Worm (Caenorhabditis elegans) whole organism, L2 larva: ENCODE results near the gene C31G12.3.

ENCODE experiments used
- F13H6.1 ChIP-seq: sonication (generic microtip); optimal IDR thresholded peaks from 2 replicates; lab custom pipeline; 2016; ENCODE audit warnings: missing genetic modification characterization, missing compliant biosample characterization
- R02D3.7 ChIP-seq: fragments of 150-350 bp; optimal IDR thresholded peaks from 2 replicates; lab custom pipeline; 2014; ENCODE audit warnings: missing biosample characterization, missing genetic modification characterization
- Y55F3AM.14 ChIP-seq: fragments of 200-800 bp; sonication (Bioruptor generic); optimal IDR thresholded peaks from 2 replicates; lab custom pipeline; 2018; ENCODE audit warnings: mild to moderate bottlenecking, missing genetic modification characterization, missing compliant biosample characterization
- ZK546.5 ChIP-seq: sonication (generic microtip); optimal IDR thresholded peaks from 2 replicates; lab custom pipeline; 2017; ENCODE audit warnings: missing biosample characterization, missing genetic modification characterization
- aly-2 ChIP-seq: fragments of 150-350 bp; optimal IDR thresholded peaks from 2 replicates; lab custom pipeline; 2014; ENCODE audit warnings: missing biosample characterization, missing genetic modification characterization
- ama-1 ChIP-seq: fragments of 150-350 bp; optimal IDR thresholded peaks from 2 replicates; lab custom pipeline; 2018; ENCODE audit warnings: inconsistent platforms
- blmp-1 ChIP-seq: sonication (generic microtip); optimal IDR thresholded peaks from 2 replicates; lab custom pipeline; 2017; ENCODE audit warnings: missing genetic modification characterization, mild to moderate bottlenecking, missing compliant biosample characterization, antibody characterized with exemption, moderate library complexity; ENCODE audit not compliant: insufficient read depth
- ceh-16 ChIP-seq: fragments of 150-350 bp; optimal IDR thresholded peaks from 2 replicates; lab custom pipeline; 2014; ENCODE audit warnings: missing biosample characterization, missing genetic modification characterization
- crh-2 ChIP-seq: sonication (generic microtip); optimal IDR thresholded peaks from 2 replicates; lab custom pipeline; 2017; ENCODE audit warnings: missing biosample characterization, missing genetic modification characterization
- dmd-4 ChIP-seq: sonication (generic microtip); optimal IDR thresholded peaks from 2 replicates; lab custom pipeline; 2017; ENCODE audit warnings: missing biosample characterization, missing genetic modification characterization
- egl-27 ChIP-seq: sonication (generic microtip); optimal IDR thresholded peaks from 3 replicates; lab custom pipeline; 2017; ENCODE audit warnings: missing biosample characterization, missing genetic modification reagents, missing genetic modification characterization
- elt-3 ChIP-seq: sonication (generic microtip); optimal IDR thresholded peaks from 2 replicates; lab custom pipeline; 2017; ENCODE audit warnings: missing biosample characterization, missing genetic modification characterization
- gmeb-1 ChIP-seq: fragments of 150-350 bp; optimal IDR thresholded peaks from 2 replicates; lab custom pipeline; 2014; ENCODE audit warnings: missing biosample characterization, missing genetic modification characterization
- lin-11 ChIP-seq: fragments of 150-350 bp; sonication (generic microtip); optimal IDR thresholded peaks from 2 replicates; lab custom pipeline; 2014; ENCODE audit warnings: missing biosample characterization, missing genetic modification characterization, inconsistent platforms, mixed read lengths
- lin-13 ChIP-seq: fragments of 150-350 bp; optimal IDR thresholded peaks from 2 replicates; lab custom pipeline; 2014; ENCODE audit warnings: missing biosample characterization, missing genetic modification reagents, missing genetic modification characterization
- lin-39 ChIP-seq: fragments of 150-350 bp; optimal IDR thresholded peaks from 2 replicates; lab custom pipeline; 2014; ENCODE audit warnings: missing biosample characterization, missing genetic modification reagents, missing genetic modification characterization
- mab-5 ChIP-seq: fragments of 150-350 bp; optimal IDR thresholded peaks from 2 replicates; lab custom pipeline; 2014; ENCODE audit warnings: missing biosample characterization, missing genetic modification characterization
- mbf-1 ChIP-seq: sonication (generic microtip); optimal IDR thresholded peaks from 2 replicates; lab custom pipeline; 2017; ENCODE audit warnings: missing biosample characterization, missing genetic modification characterization
- nhr-10 ChIP-seq: sonication (generic microtip); optimal IDR thresholded peaks from 2 replicates; lab custom pipeline; 2017; ENCODE audit warnings: missing biosample characterization, missing genetic modification characterization
- nhr-11 ChIP-seq: fragments of 150-350 bp; optimal IDR thresholded peaks from 2 replicates; lab custom pipeline; 2014; ENCODE audit warnings: missing biosample characterization, missing genetic modification characterization
- nhr-12 ChIP-seq: fragments of 150-350 bp; optimal IDR thresholded peaks from 2 replicates; lab custom pipeline; 2014; ENCODE audit warnings: missing biosample characterization, missing genetic modification characterization
- nhr-21 ChIP-seq: fragments of 150-350 bp; optimal IDR thresholded peaks from 2 replicates; lab custom pipeline; 2014; ENCODE audit warnings: missing biosample characterization, missing genetic modification characterization
- nhr-23 ChIP-seq: fragments of 150-350 bp; optimal IDR thresholded peaks from 2 replicates; lab custom pipeline; 2014; ENCODE audit warnings: missing biosample characterization, missing genetic modification reagents, missing genetic modification characterization
- nhr-25 ChIP-seq: fragments of 150-350 bp; sonication (generic microtip); optimal IDR thresholded peaks from 3 replicates; lab custom pipeline; 2014; ENCODE audit warnings: missing biosample characterization, missing genetic modification characterization
- nhr-6 ChIP-seq: fragments of 150-350 bp; optimal IDR thresholded peaks from 2 replicates; lab custom pipeline; 2014; ENCODE audit warnings: missing biosample characterization, missing genetic modification characterization
- peb-1 ChIP-seq: fragments of 150-350 bp; optimal IDR thresholded peaks from 2 replicates; lab custom pipeline; 2014; ENCODE audit warnings: missing biosample characterization, missing genetic modification characterization
- sem-4 ChIP-seq: fragments of 150-350 bp; optimal IDR thresholded peaks from 2 replicates; lab custom pipeline; 2014; ENCODE audit warnings: missing biosample characterization, missing genetic modification reagents, missing genetic modification characterization
- skn-1 ChIP-seq: sonication (generic microtip); optimal IDR thresholded peaks from 2 replicates; lab custom pipeline; 2017; ENCODE audit warnings: missing biosample characterization, missing genetic modification characterization
- sma-9 ChIP-seq, 2 experiments: fragments of 150-350 bp in 1 of 2; sonication (generic microtip) in 1 of 2; optimal IDR thresholded peaks; 2 replicates each; lab custom pipeline; 2014 to 2016; ENCODE audit warnings: missing genetic modification characterization in 2 of 2, mild to moderate bottlenecking in 1 of 2, missing biosample characterization in 1 of 2, missing compliant biosample characterization in 1 of 2, missing genetic modification reagents in 1 of 2, moderate library complexity in 1 of 2
- unc-39 ChIP-seq: fragments of 150-350 bp; optimal IDR thresholded peaks from 2 replicates; lab custom pipeline; 2014; ENCODE audit warnings: missing biosample characterization, missing genetic modification characterization
- unc-55 ChIP-seq: fragments of 150-350 bp; sonication (generic microtip); optimal IDR thresholded peaks from 3 replicates; lab custom pipeline; 2014; ENCODE audit warnings: missing biosample characterization, missing genetic modification reagents, missing genetic modification characterization
- unc-62 ChIP-seq: fragments of 150-350 bp; optimal IDR thresholded peaks from 2 replicates; lab custom pipeline; 2014; ENCODE audit warnings: missing biosample characterization, missing genetic modification reagents, missing genetic modification characterization
- ztf-11 ChIP-seq: sonication (generic microtip); optimal IDR thresholded peaks from 2 replicates; lab custom pipeline; 2017; ENCODE audit warnings: missing biosample characterization, missing genetic modification characterization
- ztf-4 ChIP-seq: fragments of 150-350 bp; optimal IDR thresholded peaks from 2 replicates; lab custom pipeline; 2014; ENCODE audit warnings: missing biosample characterization, missing genetic modification characterization

The C31G12.3 gene

ce11 chrV:18184910-18185309 lies at the start of gene C31G12.3:
TSS of gene C31G12.3 (plus strand) at chrV:18185210.
- TF ChIP-seq F13H6.1 (tag; lab: Kevin White, UChicago) (no peak), R02D3.7 (tag; lab: Kevin White, UChicago) (no peak), crh-2 (tag; lab: Kevin White, UChicago) (no peak), elt-3 (tag; lab: Kevin White, UChicago) (no peak), lin-13 (no peak), nhr-12 (tag; lab: Kevin White, UChicago) (no peak), egl-27 (tag; lab: Kevin White, UChicago) (no peak), unc-55 (GFP tag; lab: Kevin White, UChicago) (no peak), ztf-4 (no peak), lin-39 (tag; lab: Kevin White, UChicago) (no peak), dmd-4 (no peak), mbf-1 (tag; lab: Kevin White, UChicago) (no peak), sma-9 (GFP tag; optimal IDR thresholded peaks at IDR 0.05; lab: Kevin White, UChicago) (no peak), sma-9 (tag; optimal IDR thresholded peaks at IDR 0.05; lab: Kevin White, UChicago) (no peak), unc-39 (tag; lab: Kevin White, UChicago) (no peak), nhr-10 (tag; lab: Kevin White, UChicago) (no peak), ZK546.5 (tag; lab: Kevin White, UChicago) (no peak), gmeb-1 (tag; lab: Kevin White, UChicago) (no peak), unc-62 (no peak), aly-2 (tag; lab: Kevin White, UChicago) (no peak), peb-1 (tag; lab: Kevin White, UChicago) (no peak)

- TF ChIP-seq peb-1 (tag; lab: Kevin White, UChicago) (no peak), nhr-6 (no peak), R02D3.7 (tag; lab: Kevin White, UChicago) (no peak), unc-39 (tag; lab: Kevin White, UChicago) (no peak), nhr-11 (no peak), ztf-11 (tag; lab: Kevin White, UChicago) (no peak), ama-1 (lab: Kevin White, UChicago) (no peak), Y55F3AM.14 (no peak), ceh-16 (tag; lab: Kevin White, UChicago) (no peak), unc-62 (no peak), sma-9 (GFP tag; optimal IDR thresholded peaks at IDR 0.05; lab: Kevin White, UChicago) (no peak), sma-9 (tag; optimal IDR thresholded peaks at IDR 0.05; lab: Kevin White, UChicago) (no peak), aly-2 (tag; lab: Kevin White, UChicago) (no peak), unc-55 (GFP tag; lab: Kevin White, UChicago) (no peak)
Measured at ce11 chrV:18137679-18138078, 47.3 kb upstream of the C31G12.3 start.

- TF ChIP-seq skn-1 (tag; lab: Kevin White, UChicago) (no peak), R02D3.7 (tag; lab: Kevin White, UChicago) (no peak), lin-11 (tag; lab: Kevin White, UChicago) (no peak), crh-2 (tag; lab: Kevin White, UChicago) (no peak), lin-13 (no peak), nhr-25 (no peak), blmp-1 (tag; lab: Kevin White, UChicago) (no peak), Y55F3AM.14 (no peak), ztf-11 (tag; lab: Kevin White, UChicago) (no peak), elt-3 (tag; lab: Kevin White, UChicago) (no peak), aly-2 (tag; lab: Kevin White, UChicago) (no peak), nhr-21 (tag; lab: Kevin White, UChicago) (no peak), mab-5 (tag; lab: Kevin White, UChicago) (no peak), F13H6.1 (tag; lab: Kevin White, UChicago) (no peak), ZK546.5 (tag; lab: Kevin White, UChicago) (no peak), nhr-10 (tag; lab: Kevin White, UChicago) (no peak)
Measured at ce11 chrV:18138695-18139094, 46.3 kb upstream of the C31G12.3 start, which contains the start of gene Y37H2A.10. TSS of gene Y37H2A.10 (plus strand) at chrV:18138995.

ce11 chrV:18141161-18141560 lies 43.8 kb upstream of the C31G12.3 start, which contains the start of gene Y37H2A.11:
TSS of gene Y37H2A.11 (plus strand) at chrV:18141461.
- TF ChIP-seq nhr-23 (tag; lab: Kevin White, UChicago): no peak
- TF ChIP-seq ZK546.5 (tag; lab: Kevin White, UChicago): no peak
- no peak for TF ChIP-seq unc-55 (GFP tag; lab: Kevin White, UChicago)
- TF ChIP-seq ztf-4: no peak
- no peak for TF ChIP-seq sem-4
- TF ChIP-seq crh-2 (tag; lab: Kevin White, UChicago): no peak
- TF ChIP-seq unc-62: no peak
- TF ChIP-seq lin-11 (tag; lab: Kevin White, UChicago): no peak
